Worm (Caenorhabditis elegans): Measurements from ENCODE around the gene W06G6.9.
"Not testable (repeated sequence)": the region's sequence is repeated elsewhere in the genome, so short reads cannot be mapped to it uniquely, and the experiment has no call there.

ce11 chrV:16660816-16661215, 14.5 kb upstream of the W06G6.9 start, which contains the start of gene Y70C5B.2:
- not testable (repeated sequence) for TF ChIP-seq hlh-8 (tag; optimal IDR thresholded peaks at IDR 0.05); elt-2 (tag; optimal IDR thresholded peaks at IDR 0.05); pha-4 (tag; optimal IDR thresholded peaks at IDR 0.05); ceh-19 (GFP tag; optimal IDR thresholded peaks at IDR 0.05); ceh-2 (tag; optimal IDR thresholded peaks at IDR 0.05); zip-5 (tag; optimal IDR thresholded peaks at IDR 0.05); nfya-1 (tag; optimal IDR thresholded peaks at IDR 0.05); ceh-48 (tag; optimal IDR thresholded peaks at IDR 0.05); ttx-3 (tag; optimal IDR thresholded peaks at IDR 0.05)

All from whole organism, late embryonic.